Worm (Caenorhabditis elegans) whole organism, dauer: ENCODE data around the gene srh-234.

Source experiments
- unc-62 ChIP-seq: sonication (generic microtip); optimal IDR thresholded peaks from 2 replicates; lab custom pipeline; 2017; ENCODE audit warnings: missing biosample characterization, missing genetic modification reagents, missing genetic modification characterization

srh-234 gene

ce11 chrV:7641718-7642117 lies 9.9 kb downstream of the srh-234 start:
- no peak for TF ChIP-seq unc-62 (GFP tag; lab: Kevin White, UChicago)

- TF ChIP-seq unc-62 (GFP tag; lab: Kevin White, UChicago): no peak
Measured at ce11 chrV:7639787-7640186, 11.9 kb downstream of the srh-234 start, which contains the start of gene F07C4.10. TSS of gene F07C4.10 (minus strand) at chrV:7639887.

- no peak for TF ChIP-seq unc-62 (GFP tag; lab: Kevin White, UChicago)
Measured at ce11 chrV:7639356-7639755, 12.3 kb downstream of the srh-234 start.

- no peak for TF ChIP-seq unc-62 (GFP tag; lab: Kevin White, UChicago)
Measured at ce11 chrV:7637801-7638200, 13.9 kb downstream of the srh-234 start, which contains the start of gene clec-45. TSS of gene clec-45 (plus strand) at chrV:7638101.

ce11 chrV:7635469-7635868 lies 16.2 kb downstream of the srh-234 start, which contains the start of gene srd-29:
TSS of gene srd-29 (plus strand) at chrV:7635769.
- TF ChIP-seq unc-62 (GFP tag; lab: Kevin White, UChicago): no peak

- no peak for TF ChIP-seq unc-62 (GFP tag; lab: Kevin White, UChicago)
Measured at ce11 chrV:7634657-7635056, 17.0 kb downstream of the srh-234 start, which contains the start of gene srd-31. TSS of gene srd-31 (minus strand) at chrV:7634757.

- no peak for TF ChIP-seq unc-62 (GFP tag; lab: Kevin White, UChicago)
Measured at ce11 chrV:7631732-7632131, 19.9 kb downstream of the srh-234 start, which contains the start of gene srd-25. TSS of gene srd-25 (plus strand) at chrV:7632032.

- no peak for TF ChIP-seq unc-62 (GFP tag; lab: Kevin White, UChicago)
Measured at ce11 chrV:7629504-7629903, 22.2 kb downstream of the srh-234 start, which contains the start of gene srd-30. TSS of gene srd-30 (plus strand) at chrV:7629804.

- TF ChIP-seq unc-62 (GFP tag; lab: Kevin White, UChicago): no peak
Measured at ce11 chrV:7626550-7626949, 25.1 kb downstream of the srh-234 start, which contains the start of gene F07C4.6. TSS of gene F07C4.6 (plus strand) at chrV:7626850.

- no peak for TF ChIP-seq unc-62 (GFP tag; lab: Kevin White, UChicago)
Measured at ce11 chrV:7624652-7625051, 27.0 kb downstream of the srh-234 start, which contains the start of gene grsp-4. TSS of gene grsp-4 (plus strand) at chrV:7624952.

- TF ChIP-seq unc-62 (GFP tag; lab: Kevin White, UChicago): no peak
Measured at ce11 chrV:7624152-7624551, 27.5 kb downstream of the srh-234 start, which contains the start of gene C50E3.13. TSS of gene C50E3.13 (minus strand) at chrV:7624252.

ce11 chrV:7622011-7622465 lies 29.6 kb downstream of the srh-234 start, which contains the start of gene C50E3.12:
TSS of gene C50E3.12 (minus strand) at chrV:7622061.
- TF ChIP-seq unc-62 (GFP tag; lab: Kevin White, UChicago): no peak

- no peak for TF ChIP-seq unc-62 (GFP tag; lab: Kevin White, UChicago)
Measured at ce11 chrV:7618114-7618513, 33.5 kb downstream of the srh-234 start, which contains the start of gene C50E3.15. TSS of gene C50E3.15 (plus strand) at chrV:7618414.

ce11 chrV:7612044-7612443 lies 39.6 kb downstream of the srh-234 start, which contains the start of gene clec-215:
TSS of gene clec-215 (plus strand) at chrV:7612344.
- TF ChIP-seq unc-62 (GFP tag; lab: Kevin White, UChicago): no peak

ce11 chrV:7609698-7610420 lies 41.8 kb downstream of the srh-234 start, which contains the start of the genes folt-3 and clec-214:
TSS of gene folt-3 (minus strand) at chrV:7609748.
TSS of gene clec-214 (plus strand) at chrV:7610370.
- no peak for TF ChIP-seq unc-62 (GFP tag; lab: Kevin White, UChicago)

- TF ChIP-seq unc-62 (GFP tag; lab: Kevin White, UChicago): no peak
Measured at ce11 chrV:7604858-7605257, 46.8 kb downstream of the srh-234 start, which contains the start of gene clec-213. TSS of gene clec-213 (plus strand) at chrV:7605158.
